Worm (Caenorhabditis elegans): ENCODE results near the gene srz-97.

ce11 chrV:14446453-14446852, 21.6 kb downstream of the srz-97 start:
- no peak for TF ChIP-seq ztf-23 (GFP tag; IDR thresholded peaks at IDR 0.05)
- TF ChIP-seq cog-1 (tag; optimal IDR thresholded peaks at IDR 0.05), result no peak
- no peak for TF ChIP-seq ref-1 (GFP tag; conservative IDR thresholded peaks at IDR 0.05)
- no peak for TF ChIP-seq med-1 (GFP tag; optimal IDR thresholded peaks at IDR 0.05; ENCODE audit: insufficient read depth)
- TF ChIP-seq flt-1 (GFP tag; IDR thresholded peaks at IDR 0.05), result no peak

Measured in whole organism, midembryonic.